Worm (Caenorhabditis elegans) whole organism, early embryonic: ENCODE measurements around the gene msp-152.
"Not testable (repeated sequence)": the region's sequence is repeated elsewhere in the genome, so short reads cannot be mapped to it uniquely, and the experiment has no call there.

Source experiments
- B0310.2 ChIP-seq: sonication (generic microtip); optimal IDR thresholded peaks from 2 replicates; lab custom pipeline; 2016; ENCODE audit warnings: mild to moderate bottlenecking, missing genetic modification characterization, missing compliant biosample characterization
- F13C5.2 ChIP-seq: sonication (generic microtip); optimal IDR thresholded peaks from 2 replicates; lab custom pipeline; 2017; ENCODE audit warnings: mild to moderate bottlenecking, missing genetic modification characterization, inconsistent platforms, missing compliant biosample characterization
- aly-1 ChIP-seq: sonication (generic microtip); optimal IDR thresholded peaks from 2 replicates; lab custom pipeline; 2016; ENCODE audit warnings: missing genetic modification characterization, missing compliant biosample characterization
- ama-1 ChIP-seq: fragments of 150-350 bp; optimal IDR thresholded peaks from 2 replicates; lab custom pipeline; 2014
- ceh-13 ChIP-seq: fragments of 200-800 bp; sonication (Bioruptor generic); optimal IDR thresholded peaks from 2 replicates; lab custom pipeline; 2018; ENCODE audit warnings: mild to moderate bottlenecking, missing genetic modification characterization, missing compliant biosample characterization
- ceh-36 ChIP-seq: sonication (generic microtip); optimal IDR thresholded peaks from 2 replicates; lab custom pipeline; 2016; ENCODE audit warnings: missing genetic modification characterization, inconsistent platforms, missing compliant biosample characterization
- ets-7 ChIP-seq: sonication (generic microtip); optimal IDR thresholded peaks from 2 replicates; lab custom pipeline; 2016; ENCODE audit warnings: missing genotype, missing genetic modification characterization, missing compliant biosample characterization
- flt-1 ChIP-seq: fragments of 200-800 bp; sonication (Bioruptor generic); IDR thresholded peaks from 2 replicates; pipeline ENCODE4 v1.3.6; 2022; ENCODE audit warnings: missing genetic modification characterization, missing compliant biosample characterization
- hmbx-1 ChIP-seq: sonication (generic microtip); optimal IDR thresholded peaks from 2 replicates; lab custom pipeline; 2016; ENCODE audit warnings: mild to moderate bottlenecking, missing genetic modification characterization, missing compliant biosample characterization
- hmg-4 ChIP-seq: fragments of 200-800 bp; sonication (Bioruptor generic); optimal IDR thresholded peaks from 2 replicates; lab custom pipeline; 2018; ENCODE audit warnings: mild to moderate bottlenecking, missing genetic modification characterization, missing compliant biosample characterization
- hnd-1 ChIP-seq: sonication (generic microtip); optimal IDR thresholded peaks from 2 replicates; lab custom pipeline; 2016; ENCODE audit warnings: missing genetic modification characterization, missing compliant biosample characterization
- pes-1 ChIP-seq: fragments of 200-800 bp; sonication (Bioruptor generic); IDR thresholded peaks from 2 replicates; pipeline ENCODE4 v1.3.6; 2022; ENCODE audit warnings: missing genetic modification reagents, missing genetic modification characterization, missing compliant biosample characterization
- scrt-1 ChIP-seq: fragments of 200-800 bp; sonication (Bioruptor generic); IDR thresholded peaks from 2 replicates; pipeline ENCODE4 v1.3.6; 2022; ENCODE audit warnings: missing genetic modification characterization, missing compliant biosample characterization
- sea-1 ChIP-seq: fragments of 200-800 bp; sonication (Bioruptor generic); conservative IDR thresholded peaks from 2 replicates; pipeline ENCODE4 v1.3.6; 2022; ENCODE audit warnings: missing genetic modification characterization, missing compliant biosample characterization
- tbx-11 ChIP-seq: fragments of 200-800 bp; sonication (Bioruptor generic); IDR thresholded peaks from 2 replicates; pipeline ENCODE4 v1.3.6; 2022; ENCODE audit warnings: missing genetic modification characterization, missing compliant biosample characterization
- tbx-37 ChIP-seq: fragments of 200-800 bp; sonication (Bioruptor generic); conservative IDR thresholded peaks from 2 replicates; pipeline ENCODE4 v1.3.6; 2022; ENCODE audit warnings: missing genetic modification reagents, missing genetic modification characterization, missing compliant biosample characterization
- tra-4 ChIP-seq: sonication (generic microtip); optimal IDR thresholded peaks from 2 replicates; lab custom pipeline; 2017; ENCODE audit warnings: missing genetic modification characterization, missing compliant biosample characterization

msp-152 gene

DNA sequence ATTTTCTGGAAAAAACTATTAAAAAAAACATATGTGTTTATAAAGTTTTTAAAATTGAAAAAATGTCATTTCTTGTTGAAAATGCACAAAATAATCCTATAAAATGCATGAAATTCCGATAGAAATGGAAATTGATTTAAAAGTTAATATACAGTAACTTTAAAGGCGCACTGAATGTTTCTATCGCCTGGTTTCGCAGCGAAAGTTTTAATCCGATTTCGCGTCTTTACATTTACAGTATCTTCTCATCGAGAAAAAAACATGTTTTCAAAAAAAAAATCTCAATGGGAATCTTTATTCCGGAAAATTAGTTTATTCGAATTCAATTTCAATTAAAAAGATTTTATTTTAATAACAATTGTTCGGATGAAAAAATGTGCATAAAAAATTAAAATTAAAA lies 18.6 kb upstream of the msp-152 start, which contains the start of gene R05F9.11:
TSS of gene R05F9.11 (minus strand) at position 5 of the 400 bp plus-strand sequence.
- TF ChIP-seq ceh-36 (no peak), aly-1 (no peak), sea-1 (GFP tag; lab: Robert Waterston, UW) (no peak), ets-7 (tag; lab: Kevin White, UChicago) (no peak), hmg-4 (GFP tag; lab: Kevin White, UChicago) (no peak), B0310.2 (tag; lab: Kevin White, UChicago) (no peak), tbx-11 (no peak)

DNA sequence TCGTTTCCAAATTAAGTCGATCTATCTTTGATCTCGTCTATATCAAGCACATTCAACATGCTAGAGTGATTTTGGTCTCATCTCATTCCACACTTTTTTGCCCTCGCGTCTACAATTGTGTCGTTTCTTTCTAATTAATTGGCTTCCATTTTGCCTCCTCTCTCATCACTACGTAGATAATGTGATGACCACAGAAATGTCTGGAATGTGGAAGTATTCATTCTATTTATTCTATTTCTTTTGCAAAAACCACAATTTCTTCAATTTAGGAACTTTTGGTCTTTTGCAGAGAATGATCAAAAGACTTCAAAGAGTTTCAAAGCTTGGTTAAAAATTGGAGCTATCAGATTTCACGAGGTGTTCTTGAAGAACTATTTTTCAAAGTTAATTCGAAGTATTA lies 17.3 kb upstream of the msp-152 start:
- no peak for TF ChIP-seq aly-1

DNA sequence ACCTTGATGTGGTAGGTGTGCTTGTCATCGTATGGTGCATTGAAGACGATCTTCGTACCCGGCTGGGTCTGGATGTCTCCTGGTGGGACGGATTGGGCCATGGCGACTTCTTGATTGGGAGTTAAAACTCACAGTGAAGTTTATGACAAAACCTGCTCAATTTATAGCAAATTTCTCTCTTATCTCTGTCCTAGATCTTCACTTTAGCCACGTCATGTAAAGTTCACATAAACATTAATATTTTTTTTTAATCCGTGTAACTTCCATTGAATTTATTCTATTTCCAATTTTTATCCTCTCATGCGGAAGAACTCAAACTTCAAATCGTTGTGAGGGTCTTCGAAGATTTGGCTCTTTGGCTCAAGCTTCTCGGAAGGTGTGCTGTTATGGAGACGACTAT lies 16.4 kb upstream of the msp-152 start, which contains the start of gene msp-31:
TSS of gene msp-31 (minus strand) at position 101 of the 400 bp plus-strand sequence.
- TF ChIP-seq flt-1 (GFP tag; lab: Robert Waterston, UW); tra-4 (tag; lab: Kevin White, UChicago); B0310.2 (tag; lab: Kevin White, UChicago): not testable (repeated sequence)

DNA sequence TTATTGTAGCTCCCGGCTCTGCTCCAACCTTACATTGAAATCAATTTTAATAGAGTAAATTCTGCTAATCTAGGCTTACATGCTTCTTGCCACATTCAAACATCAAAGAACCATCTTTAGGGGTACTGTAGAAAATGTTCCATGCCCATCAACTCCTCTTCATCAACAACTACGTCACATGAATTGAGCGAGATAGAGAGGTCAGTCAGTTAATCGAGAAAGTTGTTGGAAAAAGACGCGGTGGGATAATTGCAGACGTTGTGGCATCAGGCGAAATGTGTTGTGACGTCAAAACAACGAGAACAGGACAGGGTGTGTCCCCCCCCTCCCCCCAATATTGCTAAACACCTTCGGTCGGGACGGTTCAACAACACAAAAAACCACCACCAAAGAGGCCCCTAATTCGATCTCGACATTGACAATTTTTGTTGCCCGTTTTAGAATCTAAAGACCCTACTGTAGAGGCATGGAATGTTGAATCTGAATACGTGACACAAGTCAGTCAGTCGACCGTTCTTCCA lies 14.3 kb upstream of the msp-152 start:
- no peak for TF ChIP-seq tbx-37 (GFP tag; lab: Robert Waterston, UW)
- TF ChIP-seq hnd-1 (tag; lab: Kevin White, UChicago), result no peak
- TF ChIP-seq scrt-1, result no peak
- TF ChIP-seq sea-1 (GFP tag; lab: Robert Waterston, UW), result no peak
- no peak for TF ChIP-seq tra-4 (tag; lab: Kevin White, UChicago)
- no peak for TF ChIP-seq B0310.2 (tag; lab: Kevin White, UChicago)
- TF ChIP-seq hmg-4 (GFP tag; lab: Kevin White, UChicago), result no peak
- no peak for TF ChIP-seq F13C5.2 (tag; lab: Kevin White, UChicago)
- TF ChIP-seq pes-1 (GFP tag; lab: Robert Waterston, UW), result no peak
- no peak for TF ChIP-seq ets-7 (tag; lab: Kevin White, UChicago)

DNA sequence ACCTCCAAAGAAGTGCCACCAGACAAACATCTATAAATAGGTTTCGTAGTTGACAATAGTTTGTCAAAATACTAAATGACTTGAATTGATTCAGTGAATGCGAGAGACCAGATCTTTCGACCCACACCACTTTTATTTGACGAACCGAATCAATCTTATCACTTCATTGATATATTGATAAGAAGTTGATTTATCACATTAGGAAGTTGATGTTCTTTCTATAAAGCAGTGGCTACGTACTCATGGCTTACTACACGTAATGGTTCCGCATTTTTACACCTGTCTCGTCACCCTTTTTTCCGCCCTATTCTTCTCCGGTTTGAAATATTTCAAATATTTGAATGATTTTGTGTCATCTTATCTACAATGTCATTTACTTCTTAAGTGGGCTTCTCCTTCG lies 12.2 kb upstream of the msp-152 start:
- TF ChIP-seq ceh-13 (no peak), hnd-1 (tag; lab: Kevin White, UChicago) (no peak), tra-4 (tag; lab: Kevin White, UChicago) (no peak), hmbx-1 (no peak), ceh-36 (no peak), aly-1 (no peak), pes-1 (GFP tag; lab: Robert Waterston, UW) (no peak), sea-1 (GFP tag; lab: Robert Waterston, UW) (no peak)

DNA sequence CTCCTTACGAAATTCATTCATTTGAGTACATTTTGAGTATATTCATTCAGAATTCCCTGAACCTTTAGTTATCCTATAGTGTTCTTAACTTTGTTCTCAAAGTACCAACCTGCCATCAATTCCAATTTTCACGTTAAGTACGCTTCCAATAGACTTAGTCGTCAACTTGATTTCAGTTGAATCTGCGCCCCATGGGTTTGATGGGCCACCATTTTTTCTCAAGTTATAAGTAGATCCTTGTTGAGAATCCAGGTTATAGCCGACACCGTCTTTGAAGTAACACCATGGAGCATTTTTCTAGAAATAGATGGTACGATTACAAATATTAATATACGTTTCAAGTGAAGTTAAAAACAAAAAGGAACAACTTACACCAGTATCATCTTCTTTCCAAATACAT lies 8.1 kb upstream of the msp-152 start:
- TF ChIP-seq aly-1, result no peak
- no peak for TF ChIP-seq ets-7 (tag; lab: Kevin White, UChicago)
- no peak for TF ChIP-seq hmg-4 (GFP tag; lab: Kevin White, UChicago)
- TF ChIP-seq tbx-37 (GFP tag; lab: Robert Waterston, UW), result no peak
- no peak for TF ChIP-seq hnd-1 (tag; lab: Kevin White, UChicago)
- TF ChIP-seq ceh-36, result no peak
- TF ChIP-seq ama-1, result no peak
- no peak for TF ChIP-seq F13C5.2 (tag; lab: Kevin White, UChicago)
- no peak for TF ChIP-seq B0310.2 (tag; lab: Kevin White, UChicago)
- no peak for TF ChIP-seq pes-1 (GFP tag; lab: Robert Waterston, UW)
- no peak for TF ChIP-seq tbx-11
- no peak for TF ChIP-seq scrt-1
- no peak for TF ChIP-seq flt-1 (GFP tag; lab: Robert Waterston, UW)
- TF ChIP-seq sea-1 (GFP tag; lab: Robert Waterston, UW), result no peak
- TF ChIP-seq tra-4 (tag; lab: Kevin White, UChicago), result no peak
- no peak for TF ChIP-seq ceh-13
- no peak for TF ChIP-seq hmbx-1

DNA sequence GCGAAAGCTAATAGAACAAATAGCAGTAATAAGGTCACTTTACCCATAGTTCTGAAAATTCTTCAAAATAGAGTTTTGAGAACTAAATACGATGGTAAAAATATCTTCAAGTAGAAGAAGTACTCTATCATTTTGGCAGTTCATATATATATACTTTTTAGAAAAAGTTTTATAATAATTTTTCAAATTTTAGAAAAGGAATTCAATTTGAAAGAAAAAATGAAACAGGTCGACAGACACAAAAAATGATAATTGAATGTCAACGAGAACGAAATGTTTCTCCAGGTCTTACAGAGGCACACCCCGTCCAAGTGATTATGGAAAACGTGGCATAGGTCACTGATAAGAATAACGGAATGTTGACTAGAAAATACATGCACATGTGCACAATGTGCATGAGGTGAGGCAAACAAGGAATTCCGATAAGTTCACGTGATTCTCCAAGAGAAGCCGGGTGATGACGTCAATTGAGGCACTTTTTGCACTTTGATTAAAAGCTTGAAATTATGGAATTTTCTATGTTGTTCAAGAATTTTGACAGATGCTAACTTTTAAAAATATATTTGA lies 7.5 kb upstream of the msp-152 start, which contains the start of gene aagr-2:
TSS of gene aagr-2 (minus strand) at position 51 of the 567 bp plus-strand sequence.
- no peak for TF ChIP-seq ets-7 (tag; lab: Kevin White, UChicago)
- no peak for TF ChIP-seq F13C5.2 (tag; lab: Kevin White, UChicago)
- TF ChIP-seq flt-1 (GFP tag; lab: Robert Waterston, UW), result no peak
- no peak for TF ChIP-seq hnd-1 (tag; lab: Kevin White, UChicago)
- TF ChIP-seq hmbx-1, result no peak
- no peak for TF ChIP-seq aly-1

DNA sequence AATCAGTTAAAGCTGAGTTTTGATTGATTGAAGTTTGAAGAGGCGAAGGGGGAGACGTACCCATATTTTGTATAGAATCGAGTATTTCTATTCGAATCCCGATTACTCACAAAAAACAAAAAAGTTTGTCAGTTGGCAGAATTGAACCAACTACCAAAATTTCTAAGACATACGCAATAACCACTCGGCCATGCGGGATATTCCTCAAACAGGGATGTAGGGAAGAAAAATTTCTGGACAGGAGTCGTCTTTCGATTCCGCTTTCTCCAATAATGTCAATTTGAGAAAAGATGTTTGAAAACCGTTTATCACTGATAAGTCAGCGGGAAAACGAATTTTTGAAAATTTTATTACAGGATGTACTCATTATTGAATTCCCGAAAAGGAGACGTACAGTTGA lies 4.5 kb upstream of the msp-152 start:
- TF ChIP-seq tbx-11 (peak; percentile 64; the same call in 1 of the 2 replicates), tbx-37 (GFP tag; lab: Robert Waterston, UW) (peak; percentile 64), flt-1 (GFP tag; lab: Robert Waterston, UW) (peak; percentile 71), sea-1 (GFP tag; lab: Robert Waterston, UW) (0 out of 2 replicates have a peak, but pooled peaks have one; percentile 52), pes-1 (GFP tag; lab: Robert Waterston, UW) (peak; percentile 75; the same call in 1 of the 2 replicates)

DNA sequence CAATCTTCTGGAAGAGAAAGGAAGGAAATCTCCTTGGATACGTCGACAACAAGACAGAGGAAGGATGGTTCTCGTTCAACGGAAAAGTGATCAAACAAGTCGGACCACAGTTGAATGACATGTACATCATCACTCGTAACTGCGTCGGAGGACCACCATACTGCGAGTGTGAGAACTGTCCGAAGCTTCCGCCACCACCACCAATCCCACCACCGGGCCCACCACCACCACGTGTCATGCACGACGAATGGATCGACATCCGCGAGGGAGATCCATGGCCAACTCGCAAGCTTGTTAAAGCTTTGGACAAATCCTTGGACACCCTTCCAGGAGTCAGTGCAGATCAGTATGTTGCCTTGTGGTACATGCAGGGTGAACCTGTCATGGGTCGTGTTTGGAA lies 1.5 kb upstream of the msp-152 start:
- TF ChIP-seq tbx-11 (no peak), hmg-4 (GFP tag; lab: Kevin White, UChicago) (no peak), scrt-1 (no peak), ets-7 (tag; lab: Kevin White, UChicago) (no peak), aly-1 (no peak), ceh-13 (no peak)
